Worm (Caenorhabditis elegans): ENCODE results near the gene W09H1.3.

W09H1.3 gene

DNA sequence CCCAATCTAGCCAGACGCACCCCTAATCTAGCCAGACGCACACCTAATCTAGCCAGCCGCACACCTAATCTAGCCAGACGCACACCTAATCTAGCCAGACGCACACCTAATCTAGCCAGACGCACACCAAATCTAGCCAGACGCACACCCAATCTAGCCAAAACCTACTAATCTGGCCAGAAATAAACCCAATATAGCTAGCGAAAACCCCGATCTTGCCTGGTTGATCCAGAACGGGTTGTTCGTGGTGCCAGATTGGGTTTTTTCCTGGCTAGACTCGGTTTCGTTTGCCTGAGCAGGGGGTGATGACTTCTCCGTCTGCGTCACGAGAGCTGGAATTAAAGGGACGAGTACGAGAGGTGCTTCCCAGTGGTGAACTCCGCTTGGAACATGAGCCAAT, at the start of gene W09H1.3:
Gene W09H1.3 (plus strand): TSS at position 301 of the 400 bp plus-strand sequence.
- no peak for TF ChIP-seq unc-62 (GFP tag; optimal IDR thresholded peaks at IDR 0.05)

DNA sequence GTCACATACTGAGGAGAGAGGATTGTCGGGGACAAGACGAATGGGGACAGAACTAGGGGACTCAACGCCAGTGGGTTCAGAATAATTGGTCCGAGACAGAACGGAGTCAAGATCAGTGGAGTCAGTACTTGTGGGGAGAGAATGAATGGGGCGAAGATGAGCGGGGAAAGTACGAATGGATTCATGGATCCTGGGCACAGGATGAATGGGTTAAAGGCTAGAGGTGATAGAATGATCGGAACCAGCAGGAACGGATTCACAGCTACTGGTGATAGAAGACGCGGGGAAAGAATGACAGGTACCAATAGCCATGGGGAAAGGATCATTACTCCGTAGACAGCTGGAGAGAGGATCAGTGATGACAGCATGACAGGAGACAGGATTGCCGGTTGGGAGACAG, 44.7 kb upstream of the W09H1.3 start:
- no peak for TF ChIP-seq unc-62 (GFP tag; optimal IDR thresholded peaks at IDR 0.05)

- TF ChIP-seq unc-62 (GFP tag; optimal IDR thresholded peaks at IDR 0.05): no peak
These were observed 41.9 kb upstream of the W09H1.3 start for ce11 chrII:13142372-13142771.

ce11 chrII:13145204-13145603, 39.0 kb upstream of the W09H1.3 start, which contains the start of gene mltn-1:
Gene mltn-1 (minus strand): TSS chrII:13145225.
- no peak for TF ChIP-seq unc-62 (GFP tag; optimal IDR thresholded peaks at IDR 0.05)

DNA sequence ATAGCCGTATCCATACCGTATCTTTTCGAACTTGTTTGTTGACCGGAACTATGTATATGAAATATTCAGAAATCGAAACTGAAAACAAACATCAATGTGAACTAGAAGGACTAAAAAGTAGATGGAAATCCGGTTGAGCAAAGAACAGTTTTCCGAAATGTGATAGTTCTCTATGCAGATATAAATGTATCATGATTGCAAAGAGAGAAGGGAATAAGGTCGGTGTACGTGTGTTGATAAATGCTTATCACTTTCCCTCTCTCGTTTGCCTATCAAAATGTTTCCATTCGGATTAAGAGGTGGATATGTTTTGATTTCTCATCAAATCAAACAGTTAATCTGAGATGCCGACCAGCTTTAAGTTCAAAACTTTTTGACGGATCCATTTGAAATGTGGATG, 36.0 kb upstream of the W09H1.3 start:
- TF ChIP-seq unc-62 (GFP tag; optimal IDR thresholded peaks at IDR 0.05): no peak

ce11 chrII:13149965-13150364, 34.3 kb upstream of the W09H1.3 start:
- no peak for TF ChIP-seq unc-62 (GFP tag; optimal IDR thresholded peaks at IDR 0.05)

- TF ChIP-seq unc-62 (GFP tag; optimal IDR thresholded peaks at IDR 0.05): no peak
These were observed 31.8 kb upstream of the W09H1.3 start for ce11 chrII:13152409-13152808.

DNA sequence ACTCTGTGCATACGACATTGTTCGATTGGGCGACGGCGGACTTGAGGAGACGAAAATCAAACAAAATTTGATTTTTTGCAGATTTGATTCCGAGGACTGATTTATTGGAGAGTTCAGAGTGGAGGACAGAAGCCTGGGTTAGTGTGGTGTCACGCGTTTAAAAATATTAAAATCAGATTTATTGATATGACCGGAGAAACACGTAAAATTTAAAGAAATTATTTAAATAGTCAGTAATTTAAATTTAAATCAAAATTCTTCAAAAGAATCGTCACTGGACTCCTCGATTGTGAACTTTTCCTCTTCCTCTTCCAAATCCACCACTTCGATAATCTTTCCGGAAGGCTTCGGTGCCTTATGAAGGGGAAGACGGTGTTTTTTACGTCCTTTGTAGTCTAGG, 30.9 kb upstream of the W09H1.3 start, which contains the start of gene spe-18:
Gene spe-18 (minus strand): TSS at position 101 of the 400 bp plus-strand sequence.
- no peak for TF ChIP-seq unc-62 (GFP tag; optimal IDR thresholded peaks at IDR 0.05)

- no peak for TF ChIP-seq unc-62 (GFP tag; optimal IDR thresholded peaks at IDR 0.05)
These were observed 28.2 kb upstream of the W09H1.3 start for ce11 chrII:13156071-13156470.

ce11 chrII:13156971-13157370, 27.3 kb upstream of the W09H1.3 start, which contains the start of the genes hpr-17 and F32A11.1:
Gene hpr-17 (minus strand): TSS chrII:13157047.
Gene F32A11.1 (plus strand): TSS chrII:13157329.
- no peak for TF ChIP-seq unc-62 (GFP tag; optimal IDR thresholded peaks at IDR 0.05)

- no peak for TF ChIP-seq unc-62 (GFP tag; optimal IDR thresholded peaks at IDR 0.05)
These were observed 24.4 kb upstream of the W09H1.3 start for ce11 chrII:13159869-13160268.

DNA sequence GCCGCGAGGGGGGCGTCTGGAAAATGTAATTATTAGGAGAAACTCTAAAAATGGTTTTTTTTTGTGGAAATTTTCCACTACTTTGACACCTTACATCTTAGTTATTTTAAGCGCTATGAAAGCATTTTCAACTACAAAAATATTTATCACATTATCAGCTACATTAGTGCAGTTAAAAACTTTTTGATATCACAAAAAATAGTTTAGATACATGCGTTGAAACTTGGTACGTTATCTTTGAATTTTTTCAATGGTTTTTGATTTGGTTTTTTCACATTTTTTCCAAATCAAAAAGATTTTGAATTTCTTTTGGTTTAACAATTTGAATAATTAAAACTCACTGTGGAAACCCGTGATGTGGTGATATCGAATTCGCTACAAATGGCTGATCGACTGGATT, 21.2 kb upstream of the W09H1.3 start:
- TF ChIP-seq unc-62 (GFP tag; optimal IDR thresholded peaks at IDR 0.05): no peak

- TF ChIP-seq unc-62 (GFP tag; optimal IDR thresholded peaks at IDR 0.05): no peak
These were observed 20.2 kb upstream of the W09H1.3 start for ce11 chrII:13164062-13164461.

- no peak for TF ChIP-seq unc-62 (GFP tag; optimal IDR thresholded peaks at IDR 0.05)
These were observed 18.5 kb upstream of the W09H1.3 start, which contains the start of gene moe-3 for ce11 chrII:13165683-13166259. Gene moe-3 (minus strand): TSS chrII:13165733.

- TF ChIP-seq unc-62 (GFP tag; optimal IDR thresholded peaks at IDR 0.05): no peak
These were observed 16.7 kb upstream of the W09H1.3 start for ce11 chrII:13167493-13167892.

DNA sequence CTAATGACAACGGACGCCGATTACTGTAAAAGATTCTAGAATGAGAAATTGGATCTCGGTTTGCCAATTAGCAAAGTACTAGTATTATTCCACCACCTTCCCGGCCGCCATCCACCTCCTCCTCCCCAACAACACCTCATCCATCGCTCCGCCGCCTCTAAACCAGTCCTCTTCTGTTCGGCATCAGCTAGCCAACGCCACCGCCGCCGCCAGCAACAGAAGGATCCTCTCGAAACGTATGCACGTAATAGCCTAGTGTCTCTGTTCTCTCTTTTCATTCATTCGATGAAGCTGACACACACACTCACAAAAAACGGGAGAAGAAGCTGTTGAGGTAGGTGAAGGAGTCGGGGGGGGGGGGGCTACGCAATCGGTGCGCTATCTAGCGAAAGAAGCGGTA, 13.5 kb upstream of the W09H1.3 start:
- no peak for TF ChIP-seq unc-62 (GFP tag; optimal IDR thresholded peaks at IDR 0.05)

- TF ChIP-seq unc-62 (GFP tag; optimal IDR thresholded peaks at IDR 0.05): no peak
These were observed 9.8 kb upstream of the W09H1.3 start for ce11 chrII:13174435-13174834.

ce11 chrII:13181465-13181864, 2.8 kb upstream of the W09H1.3 start, which contains the start of gene W09H1.1:
Gene W09H1.1 (minus strand): TSS chrII:13181565.
- TF ChIP-seq unc-62 (GFP tag; optimal IDR thresholded peaks at IDR 0.05): no peak

All from whole organism, dauer.